Worm (Caenorhabditis elegans) whole organism, mixed stage, embryonic: ENCODE results near the gene ZK662.2.

Experiments
- bed-3 ChIP-seq: fragments of 200-800 bp; sonication (Bioruptor generic); optimal IDR thresholded peaks from 3 replicates; lab custom pipeline; 2018; ENCODE audit warnings: mild to moderate bottlenecking, missing genetic modification characterization, moderate library complexity, missing compliant biosample characterization
- lin-32 ChIP-seq: fragments of 200-800 bp; sonication (Bioruptor generic); optimal IDR thresholded peaks from 2 replicates; lab custom pipeline; 2018; ENCODE audit warnings: mild to moderate bottlenecking, missing genetic modification characterization, missing compliant biosample characterization
- mep-1 ChIP-seq: fragments of 150-350 bp; optimal IDR thresholded peaks from 2 replicates; lab custom pipeline; 2017; ENCODE audit warnings: missing biosample characterization, missing genetic modification reagents, missing genetic modification characterization, inconsistent platforms
- nhr-76 ChIP-seq: sonication (generic microtip); optimal IDR thresholded peaks from 2 replicates; lab custom pipeline; 2017; ENCODE audit warnings: missing biosample characterization, missing genetic modification characterization
- pha-4 ChIP-seq: fragments of 150-350 bp; optimal IDR thresholded peaks from 2 replicates; lab custom pipeline; 2018; ENCODE audit warnings: missing biosample characterization, missing genetic modification reagents, missing genetic modification characterization

ce11 chrX:15725566-15726173 lies 29.2 kb downstream of the ZK662.2 start, which contains the start of gene lin-15B:
- TF ChIP-seq pha-4 (tag; lab: Kevin White, UChicago), result no peak
- no peak for TF ChIP-seq mep-1 (tag; lab: Kevin White, UChicago)
- TF ChIP-seq lin-32 (GFP tag; lab: Kevin White, UChicago), result no peak
- no peak for TF ChIP-seq nhr-76 (tag; lab: Kevin White, UChicago)
- no peak for TF ChIP-seq bed-3 (GFP tag; lab: Kevin White, UChicago)
